Worm (Caenorhabditis elegans) whole organism, early embryonic: ENCODE results near the gene Y73C8B.9.

Experiments
- F13C5.2 ChIP-seq: sonication (generic microtip); optimal IDR thresholded peaks from 2 replicates; lab custom pipeline; 2017; ENCODE audit warnings: mild to moderate bottlenecking, missing genetic modification characterization, inconsistent platforms, missing compliant biosample characterization
- ama-1 ChIP-seq: fragments of 150-350 bp; optimal IDR thresholded peaks from 2 replicates; lab custom pipeline; 2014
- ceh-36 ChIP-seq: sonication (generic microtip); optimal IDR thresholded peaks from 2 replicates; lab custom pipeline; 2016; ENCODE audit warnings: missing genetic modification characterization, inconsistent platforms, missing compliant biosample characterization
- flt-1 ChIP-seq: fragments of 200-800 bp; sonication (Bioruptor generic); IDR thresholded peaks from 2 replicates; pipeline ENCODE4 v1.3.6; 2022; ENCODE audit warnings: missing genetic modification characterization, missing compliant biosample characterization
- hnd-1 ChIP-seq: sonication (generic microtip); optimal IDR thresholded peaks from 2 replicates; lab custom pipeline; 2016; ENCODE audit warnings: missing genetic modification characterization, missing compliant biosample characterization
- tbx-37 ChIP-seq: fragments of 200-800 bp; sonication (Bioruptor generic); conservative IDR thresholded peaks from 2 replicates; pipeline ENCODE4 v1.3.6; 2022; ENCODE audit warnings: missing genetic modification reagents, missing genetic modification characterization, missing compliant biosample characterization

ce11 chrV:3166260-3166659 lies 27.1 kb upstream of the Y73C8B.9 start, which contains the start of gene C36C5.4:
- TF ChIP-seq hnd-1: no peak
- TF ChIP-seq F13C5.2 (tag; lab: Kevin White, UChicago): no peak
- no peak for TF ChIP-seq tbx-37 (GFP tag; lab: Robert Waterston, UW)
- TF ChIP-seq ceh-36: no peak
- TF ChIP-seq ama-1 (lab: Kevin White, UChicago): no peak
- no peak for TF ChIP-seq flt-1 (GFP tag; lab: Robert Waterston, UW)
